Worm (Caenorhabditis elegans): ENCODE data around the gene F48G7.10.

The F48G7.10 gene

ce11 chrV:635630-636029 is 875 bp upstream of the F48G7.10 start (continued):
- TF ChIP-seq rbr-2 (tag; optimal IDR thresholded peaks at IDR 0.05) (no peak), Y5F2A.4 (GFP tag; optimal IDR thresholded peaks at IDR 0.05) (no peak), nhr-28 (tag; optimal IDR thresholded peaks at IDR 0.05) (peak; percentile 98), pqm-1 (tag; optimal IDR thresholded peaks at IDR 0.05) (peak; percentile 66), ztf-7 (tag; optimal IDR thresholded peaks at IDR 0.05) (no peak), hlh-11 (tag; optimal IDR thresholded peaks at IDR 0.05) (peak; percentile 84), nhr-111 (GFP tag; optimal IDR thresholded peaks at IDR 0.05) (no peak), gei-8 (GFP tag; optimal IDR thresholded peaks at IDR 0.05) (no peak), nhr-10 (tag; optimal IDR thresholded peaks at IDR 0.05) (no peak), ceh-20 (GFP tag; IDR thresholded peaks at IDR 0.05) (no peak), nhr-6 (tag; optimal IDR thresholded peaks at IDR 0.05) (no peak), lin-15B (tag; optimal IDR thresholded peaks at IDR 0.05) (no peak), hmg-1.1 (GFP tag; IDR thresholded peaks at IDR 0.05) (0 out of 2 replicates have a peak, but pooled peaks have one; percentile 16), lin-1 (GFP tag; IDR thresholded peaks at IDR 0.05) (no peak)

- peak; percentile 38 for TF ChIP-seq dve-1 (tag; optimal IDR thresholded peaks at IDR 0.05; ENCODE audit: insufficient read depth)
- TF ChIP-seq nhr-25 (tag; optimal IDR thresholded peaks at IDR 0.05; ENCODE audit: borderline replicate concordance, insufficient read depth), result no peak
- peak; percentile 27 for TF ChIP-seq mes-2 (tag; optimal IDR thresholded peaks at IDR 0.05; ENCODE audit: poor library complexity, severe bottlenecking)
- TF ChIP-seq nhr-28 (tag; optimal IDR thresholded peaks at IDR 0.05), result peak; percentile 48
- peak; percentile 10 for TF ChIP-seq hlh-30 (tag; optimal IDR thresholded peaks at IDR 0.05; ENCODE audit: insufficient read depth)
- no peak for TF ChIP-seq daf-19 (GFP tag; conservative IDR thresholded peaks at IDR 0.05)
- TF ChIP-seq nhr-48 (tag; optimal IDR thresholded peaks at IDR 0.05), result no peak
- TF ChIP-seq dmd-6 (GFP tag; IDR thresholded peaks at IDR 0.05), result 0 out of 2 replicates have a peak, but pooled peaks have one; percentile 18
Measured at ce11 chrV:631832-632231, 2.9 kb downstream of the F48G7.10 start.

ce11 chrV:628527-628926 is 6.2 kb downstream of the F48G7.10 start, which contains the start of gene F48G7.9:
TSS of gene F48G7.9 (minus strand) at chrV:628627.
- TF ChIP-seq unc-130 (GFP tag; optimal IDR thresholded peaks at IDR 0.05), result no peak
- no peak for TF ChIP-seq mxl-2 (GFP tag; conservative IDR thresholded peaks at IDR 0.05)
- TF ChIP-seq nhr-6 (tag; optimal IDR thresholded peaks at IDR 0.05), result no peak
- TF ChIP-seq hif-1 (tag; optimal IDR thresholded peaks at IDR 0.05), result no peak
- no peak for TF ChIP-seq lin-29 (GFP tag; IDR thresholded peaks at IDR 0.05)
- TF ChIP-seq ztf-7 (tag; optimal IDR thresholded peaks at IDR 0.05), result no peak
- TF ChIP-seq nhr-25 (tag; optimal IDR thresholded peaks at IDR 0.05; ENCODE audit: borderline replicate concordance, insufficient read depth), result no peak
- no peak for TF ChIP-seq unc-39 (tag; optimal IDR thresholded peaks at IDR 0.05)
- no peak for TF ChIP-seq ceh-28 (tag; optimal IDR thresholded peaks at IDR 0.05)
- TF ChIP-seq T26A8.4 (GFP tag; IDR thresholded peaks at IDR 0.05), result no peak
- TF ChIP-seq lin-39 (tag; optimal IDR thresholded peaks at IDR 0.05), result no peak
- TF ChIP-seq fos-1 (tag; optimal IDR thresholded peaks at IDR 0.05), result no peak
- TF ChIP-seq aha-1 (tag), result no peak
- TF ChIP-seq dmd-9 (GFP tag; IDR thresholded peaks at IDR 0.05), result no peak

ce11 chrV:627585-627984 is 7.2 kb downstream of the F48G7.10 start, which contains the start of gene F48G7.8:
TSS of gene F48G7.8 (minus strand) at chrV:627685.
- TF ChIP-seq mep-1 (tag; optimal IDR thresholded peaks at IDR 0.05), result no peak
- TF ChIP-seq Y75B8A.6 (GFP tag; IDR thresholded peaks at IDR 0.05), result no peak
- no peak for TF ChIP-seq zip-11 (GFP tag; IDR thresholded peaks at IDR 0.05)
- no peak for TF ChIP-seq aly-2 (tag; optimal IDR thresholded peaks at IDR 0.05)
